Worm (Caenorhabditis elegans): ENCODE results near the gene F15G9.2.

The F15G9.2 gene

DNA sequence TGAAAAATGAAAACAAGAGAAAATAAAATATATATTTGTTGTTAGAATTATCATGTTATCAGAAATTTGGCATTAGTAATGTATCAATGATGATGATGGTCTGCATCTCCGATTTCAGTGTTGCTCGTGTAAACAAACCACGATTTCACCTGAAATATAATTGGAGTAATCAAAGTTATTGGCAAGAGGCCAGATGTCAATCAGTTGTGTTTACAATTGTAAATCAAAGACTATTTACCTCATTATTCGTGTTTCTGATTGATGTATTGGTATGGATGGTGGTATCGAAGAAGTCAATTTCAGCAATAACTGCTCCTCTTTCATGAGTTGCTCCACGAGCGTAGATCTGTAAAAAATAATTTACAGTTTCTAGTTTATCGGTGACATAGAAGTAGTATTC lies 37.5 kb downstream of the F15G9.2 start:
- TF ChIP-seq aly-1 (tag; optimal IDR thresholded peaks at IDR 0.05) (no peak), hmg-4 (GFP tag; optimal IDR thresholded peaks at IDR 0.05) (no peak), ceh-13 (GFP tag; optimal IDR thresholded peaks at IDR 0.05) (no peak), F13C5.2 (tag; optimal IDR thresholded peaks at IDR 0.05) (no peak), ets-7 (tag; optimal IDR thresholded peaks at IDR 0.05) (no peak), B0310.2 (tag; optimal IDR thresholded peaks at IDR 0.05) (no peak), sea-1 (GFP tag; conservative IDR thresholded peaks at IDR 0.05) (no peak), ceh-36 (tag; optimal IDR thresholded peaks at IDR 0.05) (no peak), scrt-1 (GFP tag; IDR thresholded peaks at IDR 0.05) (no peak), ama-1 (optimal IDR thresholded peaks at IDR 0.05) (no peak), tbx-37 (GFP tag; conservative IDR thresholded peaks at IDR 0.05) (no peak), tra-4 (tag; optimal IDR thresholded peaks at IDR 0.05) (no peak), hnd-1 (tag; optimal IDR thresholded peaks at IDR 0.05) (no peak), flt-1 (GFP tag; IDR thresholded peaks at IDR 0.05) (no peak), pes-1 (GFP tag; IDR thresholded peaks at IDR 0.05) (no peak), tbx-11 (GFP tag; IDR thresholded peaks at IDR 0.05) (no peak)

DNA sequence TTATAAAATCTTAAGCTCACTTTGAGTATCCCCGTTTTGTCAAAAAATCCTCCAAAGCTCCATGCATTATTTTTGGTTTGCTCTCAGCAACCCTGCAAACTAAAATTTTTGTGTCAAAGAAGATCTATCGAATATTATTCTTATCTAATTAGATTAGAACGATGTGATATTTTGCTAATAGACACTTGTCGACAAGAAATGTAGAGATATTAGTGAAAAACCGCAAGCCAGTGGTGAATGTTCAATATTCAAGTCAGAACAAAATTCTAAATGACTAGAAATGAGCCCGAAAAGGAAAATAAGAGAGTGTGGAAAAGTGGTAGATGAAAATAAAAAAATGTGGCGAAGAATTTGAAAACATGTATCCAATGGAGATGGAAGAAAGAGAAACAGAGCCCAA lies 38.7 kb downstream of the F15G9.2 start, which contains the start of gene C43C3.4:
Gene C43C3.4 (minus strand): TSS at position 101 of the 400 bp plus-strand sequence.
- TF ChIP-seq ets-7 (tag; optimal IDR thresholded peaks at IDR 0.05) (no peak), pes-1 (GFP tag; IDR thresholded peaks at IDR 0.05) (no peak), tra-4 (tag; optimal IDR thresholded peaks at IDR 0.05) (no peak), ama-1 (optimal IDR thresholded peaks at IDR 0.05) (no peak), hnd-1 (tag; optimal IDR thresholded peaks at IDR 0.05) (no peak), flt-1 (GFP tag; IDR thresholded peaks at IDR 0.05) (no peak), scrt-1 (GFP tag; IDR thresholded peaks at IDR 0.05) (no peak), F13C5.2 (tag; optimal IDR thresholded peaks at IDR 0.05) (no peak), ceh-13 (GFP tag; optimal IDR thresholded peaks at IDR 0.05) (no peak), tbx-37 (GFP tag; conservative IDR thresholded peaks at IDR 0.05) (no peak), hmbx-1 (tag; optimal IDR thresholded peaks at IDR 0.05) (no peak), ceh-36 (tag; optimal IDR thresholded peaks at IDR 0.05) (no peak), tbx-11 (GFP tag; IDR thresholded peaks at IDR 0.05) (no peak)

DNA sequence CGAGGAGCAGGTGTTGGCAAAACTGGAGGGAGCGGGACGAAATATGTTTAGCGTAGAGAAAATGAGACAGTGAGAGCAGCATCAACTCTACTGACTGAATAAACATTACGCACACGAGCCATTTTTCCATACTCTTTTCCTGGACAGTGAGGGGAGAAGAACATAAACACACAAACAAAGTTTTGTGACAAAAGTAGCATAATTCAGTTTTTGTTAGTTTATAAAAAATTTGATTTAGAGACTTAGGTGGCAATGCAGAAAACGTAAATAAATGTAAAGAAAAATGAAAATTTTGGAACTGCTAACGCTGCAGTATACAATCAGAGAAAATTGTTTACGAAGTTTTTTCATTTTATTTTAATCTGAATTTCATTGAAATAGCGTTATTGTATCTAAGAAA lies 40.3 kb downstream of the F15G9.2 start:
- TF ChIP-seq ceh-36 (tag; optimal IDR thresholded peaks at IDR 0.05): no peak
- no peak for TF ChIP-seq hnd-1 (tag; optimal IDR thresholded peaks at IDR 0.05)
- TF ChIP-seq tra-4 (tag; optimal IDR thresholded peaks at IDR 0.05): no peak
- TF ChIP-seq tbx-37 (GFP tag; conservative IDR thresholded peaks at IDR 0.05): no peak
- TF ChIP-seq tbx-11 (GFP tag; IDR thresholded peaks at IDR 0.05): no peak
- TF ChIP-seq ceh-13 (GFP tag; optimal IDR thresholded peaks at IDR 0.05): no peak
- no peak for TF ChIP-seq pes-1 (GFP tag; IDR thresholded peaks at IDR 0.05)
- no peak for TF ChIP-seq ama-1 (optimal IDR thresholded peaks at IDR 0.05)
- no peak for TF ChIP-seq ets-7 (tag; optimal IDR thresholded peaks at IDR 0.05)
- TF ChIP-seq aly-1 (tag; optimal IDR thresholded peaks at IDR 0.05): no peak
- TF ChIP-seq B0310.2 (tag; optimal IDR thresholded peaks at IDR 0.05): no peak

DNA sequence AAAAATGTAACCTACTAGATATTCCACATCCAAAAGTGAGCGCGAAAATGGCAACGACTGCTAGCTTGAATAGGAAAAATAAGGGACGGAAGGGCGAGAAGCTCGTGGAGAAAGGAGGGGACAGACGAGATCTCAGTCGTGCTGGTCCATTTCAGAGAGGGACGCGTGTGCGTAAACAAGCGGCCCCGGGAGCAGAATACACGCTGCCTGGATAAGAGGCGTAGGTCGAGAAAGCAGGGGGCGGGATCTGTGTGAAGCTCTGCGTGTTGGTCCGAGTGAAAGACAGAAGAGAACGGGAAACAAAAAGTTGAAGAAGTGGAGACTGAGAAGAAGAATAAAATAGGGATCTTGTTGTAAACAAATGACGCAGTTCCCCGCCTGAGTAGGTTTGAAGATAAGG lies 45.0 kb downstream of the F15G9.2 start, which contains the start of gene T14B1.1:
Gene T14B1.1 (minus strand): TSS at position 170 of the 400 bp plus-strand sequence.
- TF ChIP-seq ceh-13 (GFP tag; optimal IDR thresholded peaks at IDR 0.05): no peak
- no peak for TF ChIP-seq scrt-1 (GFP tag; IDR thresholded peaks at IDR 0.05)
- TF ChIP-seq F13C5.2 (tag; optimal IDR thresholded peaks at IDR 0.05): peak; percentile 1
- TF ChIP-seq flt-1 (GFP tag; IDR thresholded peaks at IDR 0.05): no peak

DNA sequence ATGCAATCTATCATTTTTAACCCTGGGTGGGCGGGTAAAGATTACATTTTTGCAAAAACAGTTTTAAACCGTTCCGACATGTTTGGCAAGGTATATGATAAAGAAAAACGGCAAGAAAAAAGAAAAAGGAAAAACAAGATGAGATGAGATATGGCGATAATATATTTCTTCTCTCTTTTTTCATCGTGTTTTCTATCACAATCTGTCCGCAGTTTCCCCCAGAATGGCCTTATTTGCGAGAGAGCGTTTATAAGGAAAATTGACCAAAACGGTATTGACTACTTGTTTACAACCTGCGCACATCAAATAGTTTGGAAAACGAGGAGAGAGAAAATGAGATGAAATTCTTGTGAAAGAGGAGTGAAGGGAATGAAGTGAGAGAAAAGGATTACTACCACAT lies 46.1 kb downstream of the F15G9.2 start:
- TF ChIP-seq ceh-36 (tag; optimal IDR thresholded peaks at IDR 0.05): no peak

DNA sequence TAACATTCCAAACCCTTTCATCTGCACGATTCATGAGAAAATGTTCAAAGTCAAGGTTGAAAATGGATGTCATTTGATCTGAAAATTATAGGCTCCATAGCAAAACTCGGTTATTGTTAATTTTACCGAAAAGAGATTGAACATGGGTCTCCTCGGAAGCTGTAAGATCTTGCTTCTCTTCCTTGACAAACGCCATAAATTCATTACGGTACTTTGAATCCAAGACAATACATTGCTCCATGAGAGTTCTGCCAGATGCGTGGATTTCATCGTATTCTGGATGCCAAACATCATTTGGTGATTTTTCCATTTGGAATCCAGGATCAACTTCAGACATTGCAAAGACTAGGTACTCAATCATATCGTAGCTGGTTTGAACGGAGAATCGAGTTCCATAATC lies 47.6 kb downstream of the F15G9.2 start:
- TF ChIP-seq F13C5.2 (tag; optimal IDR thresholded peaks at IDR 0.05): no peak
- TF ChIP-seq ama-1 (optimal IDR thresholded peaks at IDR 0.05): no peak
- no peak for TF ChIP-seq ets-7 (tag; optimal IDR thresholded peaks at IDR 0.05)
- no peak for TF ChIP-seq ceh-36 (tag; optimal IDR thresholded peaks at IDR 0.05)
- no peak for TF ChIP-seq hmg-4 (GFP tag; optimal IDR thresholded peaks at IDR 0.05)
- no peak for TF ChIP-seq hnd-1 (tag; optimal IDR thresholded peaks at IDR 0.05)
- TF ChIP-seq tbx-37 (GFP tag; conservative IDR thresholded peaks at IDR 0.05): no peak
- TF ChIP-seq aly-1 (tag; optimal IDR thresholded peaks at IDR 0.05): no peak
- no peak for TF ChIP-seq hmbx-1 (tag; optimal IDR thresholded peaks at IDR 0.05)
- no peak for TF ChIP-seq sea-1 (GFP tag; conservative IDR thresholded peaks at IDR 0.05)
- TF ChIP-seq flt-1 (GFP tag; IDR thresholded peaks at IDR 0.05): no peak

Measured in whole organism, early embryonic.